Worm (Caenorhabditis elegans) whole organism, early embryonic: Measurements from ENCODE around the gene C16A11.5.

Experiments used
- B0310.2 ChIP-seq: sonication (generic microtip); optimal IDR thresholded peaks from 2 replicates; lab custom pipeline; 2016; ENCODE audit warnings: mild to moderate bottlenecking, missing genetic modification characterization, missing compliant biosample characterization
- F13C5.2 ChIP-seq: sonication (generic microtip); optimal IDR thresholded peaks from 2 replicates; lab custom pipeline; 2017; ENCODE audit warnings: mild to moderate bottlenecking, missing genetic modification characterization, inconsistent platforms, missing compliant biosample characterization
- aly-1 ChIP-seq: sonication (generic microtip); optimal IDR thresholded peaks from 2 replicates; lab custom pipeline; 2016; ENCODE audit warnings: missing genetic modification characterization, missing compliant biosample characterization
- ama-1 ChIP-seq: fragments of 150-350 bp; optimal IDR thresholded peaks from 2 replicates; lab custom pipeline; 2014
- ceh-13 ChIP-seq: fragments of 200-800 bp; sonication (Bioruptor generic); optimal IDR thresholded peaks from 2 replicates; lab custom pipeline; 2018; ENCODE audit warnings: mild to moderate bottlenecking, missing genetic modification characterization, missing compliant biosample characterization
- ceh-36 ChIP-seq: sonication (generic microtip); optimal IDR thresholded peaks from 2 replicates; lab custom pipeline; 2016; ENCODE audit warnings: missing genetic modification characterization, inconsistent platforms, missing compliant biosample characterization
- ets-7 ChIP-seq: sonication (generic microtip); optimal IDR thresholded peaks from 2 replicates; lab custom pipeline; 2016; ENCODE audit warnings: missing genotype, missing genetic modification characterization, missing compliant biosample characterization
- flt-1 ChIP-seq: fragments of 200-800 bp; sonication (Bioruptor generic); IDR thresholded peaks from 2 replicates; pipeline ENCODE4 v1.3.6; 2022; ENCODE audit warnings: missing genetic modification characterization, missing compliant biosample characterization
- hmbx-1 ChIP-seq: sonication (generic microtip); optimal IDR thresholded peaks from 2 replicates; lab custom pipeline; 2016; ENCODE audit warnings: mild to moderate bottlenecking, missing genetic modification characterization, missing compliant biosample characterization
- hmg-4 ChIP-seq: fragments of 200-800 bp; sonication (Bioruptor generic); optimal IDR thresholded peaks from 2 replicates; lab custom pipeline; 2018; ENCODE audit warnings: mild to moderate bottlenecking, missing genetic modification characterization, missing compliant biosample characterization
- hnd-1 ChIP-seq: sonication (generic microtip); optimal IDR thresholded peaks from 2 replicates; lab custom pipeline; 2016; ENCODE audit warnings: missing genetic modification characterization, missing compliant biosample characterization
- pes-1 ChIP-seq: fragments of 200-800 bp; sonication (Bioruptor generic); IDR thresholded peaks from 2 replicates; pipeline ENCODE4 v1.3.6; 2022; ENCODE audit warnings: missing genetic modification reagents, missing genetic modification characterization, missing compliant biosample characterization
- scrt-1 ChIP-seq: fragments of 200-800 bp; sonication (Bioruptor generic); IDR thresholded peaks from 2 replicates; pipeline ENCODE4 v1.3.6; 2022; ENCODE audit warnings: missing genetic modification characterization, missing compliant biosample characterization
- sea-1 ChIP-seq: fragments of 200-800 bp; sonication (Bioruptor generic); conservative IDR thresholded peaks from 2 replicates; pipeline ENCODE4 v1.3.6; 2022; ENCODE audit warnings: missing genetic modification characterization, missing compliant biosample characterization
- tbx-11 ChIP-seq: fragments of 200-800 bp; sonication (Bioruptor generic); IDR thresholded peaks from 2 replicates; pipeline ENCODE4 v1.3.6; 2022; ENCODE audit warnings: missing genetic modification characterization, missing compliant biosample characterization
- tbx-37 ChIP-seq: fragments of 200-800 bp; sonication (Bioruptor generic); conservative IDR thresholded peaks from 2 replicates; pipeline ENCODE4 v1.3.6; 2022; ENCODE audit warnings: missing genetic modification reagents, missing genetic modification characterization, missing compliant biosample characterization
- tra-4 ChIP-seq: sonication (generic microtip); optimal IDR thresholded peaks from 2 replicates; lab custom pipeline; 2017; ENCODE audit warnings: missing genetic modification characterization, missing compliant biosample characterization

Gene C16A11.5

DNA sequence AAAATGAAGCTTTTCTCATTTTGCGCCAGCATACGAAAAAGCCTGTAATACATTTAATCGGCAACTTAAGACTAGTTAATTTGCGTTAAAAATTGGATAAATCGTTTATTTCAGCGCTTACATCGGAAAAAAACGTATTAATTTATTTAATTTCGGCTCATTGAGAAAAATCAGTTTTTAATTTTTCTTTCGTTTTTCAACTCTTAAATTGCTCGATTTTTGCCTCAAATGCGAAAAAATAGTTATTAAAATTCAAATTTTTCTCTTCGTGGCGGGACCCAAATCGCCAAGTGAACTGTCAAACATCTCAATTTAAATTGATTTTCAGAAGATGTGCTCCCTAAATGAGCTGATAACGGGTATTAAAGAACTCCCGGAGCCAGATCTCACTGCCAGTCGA, at the start of gene C16A11.5:
Gene C16A11.5 (plus strand): TSS at position 323 of the 400 bp plus-strand sequence.
- no peak for TF ChIP-seq tbx-11
- no peak for TF ChIP-seq scrt-1
- TF ChIP-seq flt-1 (GFP tag; lab: Robert Waterston, UW): no peak
- no peak for TF ChIP-seq tra-4 (tag; lab: Kevin White, UChicago)
- no peak for TF ChIP-seq F13C5.2 (tag; lab: Kevin White, UChicago)
- no peak for TF ChIP-seq sea-1

DNA sequence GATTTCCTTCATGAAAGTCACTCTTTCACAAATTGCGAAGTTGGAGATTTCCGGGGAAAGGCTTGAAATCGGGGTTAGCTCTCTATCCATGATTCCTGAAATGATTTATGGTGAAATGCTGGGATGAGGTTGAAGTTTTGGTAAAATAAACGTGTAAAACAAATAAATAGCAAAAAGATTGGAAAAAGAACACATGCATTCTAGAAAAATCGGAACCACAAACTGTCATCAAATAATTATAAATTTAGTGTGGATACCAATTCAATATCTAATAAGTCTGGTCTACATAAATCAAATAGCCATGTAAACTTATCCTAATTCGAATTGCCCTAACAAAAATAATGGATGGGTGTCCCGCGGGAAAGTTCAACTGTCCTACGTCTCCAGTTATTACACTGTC, 49.7 kb upstream of the C16A11.5 start, which contains the start of gene R03H10.6:
Gene R03H10.6 (minus strand): TSS at position 101 of the 400 bp plus-strand sequence.
- TF ChIP-seq pes-1 (GFP tag; lab: Robert Waterston, UW) (no peak), hmg-4 (GFP tag; lab: Kevin White, UChicago) (no peak), F13C5.2 (tag; lab: Kevin White, UChicago) (no peak), hnd-1 (tag; lab: Kevin White, UChicago) (no peak), hmbx-1 (tag; lab: Kevin White, UChicago) (no peak), ets-7 (tag; lab: Kevin White, UChicago) (no peak)

DNA sequence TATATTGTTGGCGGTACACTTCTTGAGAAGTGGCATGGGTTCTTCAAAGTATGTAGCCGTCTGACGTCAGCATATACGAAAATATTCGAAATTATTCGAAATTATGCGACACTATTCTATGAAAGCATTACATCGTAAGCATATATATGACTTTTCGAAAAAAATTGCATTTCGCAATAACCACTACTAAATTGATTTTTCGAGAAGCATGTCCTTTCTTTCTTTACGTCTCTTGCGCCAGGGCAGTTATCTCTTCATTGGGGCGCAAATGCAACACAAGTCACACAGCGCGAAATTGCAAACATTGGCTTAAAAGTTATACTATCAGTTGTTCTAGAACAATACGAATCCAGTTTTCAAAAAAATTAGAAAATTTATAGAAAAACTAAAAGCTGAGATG, 49.3 kb upstream of the C16A11.5 start:
- TF ChIP-seq sea-1: no peak

DNA sequence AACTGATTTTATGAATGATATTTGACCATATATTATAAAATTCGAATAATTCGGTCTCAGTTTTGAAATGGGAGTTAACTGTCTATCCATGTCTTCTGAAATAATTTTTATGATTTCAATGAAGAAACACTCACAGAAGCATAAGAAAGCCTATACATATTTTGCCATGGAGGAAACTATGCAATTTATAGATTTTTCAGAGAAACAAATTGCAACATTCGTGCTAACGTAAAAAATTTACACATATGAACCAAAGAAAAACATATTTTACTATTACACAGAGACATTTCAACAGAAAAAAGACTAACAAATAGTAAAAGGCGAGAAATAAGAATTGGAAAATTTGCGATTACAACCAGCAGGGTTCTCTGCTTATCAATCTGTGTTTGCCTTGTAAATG, 44.3 kb upstream of the C16A11.5 start, which contains the start of gene R03H10.7:
Gene R03H10.7 (minus strand): TSS at position 101 of the 400 bp plus-strand sequence.
- TF ChIP-seq flt-1 (GFP tag; lab: Robert Waterston, UW): no peak
- TF ChIP-seq tra-4 (tag; lab: Kevin White, UChicago): no peak

DNA sequence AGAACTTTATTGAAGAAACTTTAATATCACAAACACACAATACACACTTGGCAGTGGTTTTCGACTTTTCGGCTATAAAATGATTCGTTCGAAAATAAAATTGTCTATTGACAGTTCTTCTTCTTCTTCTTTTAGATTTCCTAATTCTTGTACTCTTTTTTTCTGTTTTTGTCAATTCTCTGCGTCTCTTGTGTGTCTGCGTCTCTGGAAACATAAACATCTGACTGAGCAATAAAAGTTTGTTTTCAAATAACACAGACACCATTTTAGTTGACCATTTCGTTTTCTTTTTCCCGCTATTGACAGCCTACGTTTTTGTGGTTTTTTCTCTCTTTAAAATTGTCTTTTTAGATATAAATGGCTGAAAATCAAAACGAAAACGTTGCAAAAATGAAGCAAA, 43.2 kb upstream of the C16A11.5 start, which contains the start of gene R03H10.1:
Gene R03H10.1 (plus strand): TSS at position 352 of the 400 bp plus-strand sequence.
- no peak for TF ChIP-seq ama-1
- no peak for TF ChIP-seq hmbx-1 (tag; lab: Kevin White, UChicago)
- no peak for TF ChIP-seq ceh-13 (GFP tag; lab: Kevin White, UChicago)
- no peak for TF ChIP-seq tbx-37 (GFP tag; lab: Robert Waterston, UW)
- no peak for TF ChIP-seq scrt-1
- no peak for TF ChIP-seq tbx-11
- no peak for TF ChIP-seq hnd-1 (tag; lab: Kevin White, UChicago)
- no peak for TF ChIP-seq sea-1
- TF ChIP-seq hmg-4 (GFP tag; lab: Kevin White, UChicago): no peak
- TF ChIP-seq pes-1 (GFP tag; lab: Robert Waterston, UW): no peak
- no peak for TF ChIP-seq flt-1 (GFP tag; lab: Robert Waterston, UW)
- TF ChIP-seq ceh-36 (tag; lab: Kevin White, UChicago): no peak
- TF ChIP-seq tra-4 (tag; lab: Kevin White, UChicago): no peak
- TF ChIP-seq B0310.2: no peak
- no peak for TF ChIP-seq aly-1 (tag; lab: Kevin White, UChicago)
- no peak for TF ChIP-seq F13C5.2 (tag; lab: Kevin White, UChicago)
- TF ChIP-seq ets-7 (tag; lab: Kevin White, UChicago): no peak

DNA sequence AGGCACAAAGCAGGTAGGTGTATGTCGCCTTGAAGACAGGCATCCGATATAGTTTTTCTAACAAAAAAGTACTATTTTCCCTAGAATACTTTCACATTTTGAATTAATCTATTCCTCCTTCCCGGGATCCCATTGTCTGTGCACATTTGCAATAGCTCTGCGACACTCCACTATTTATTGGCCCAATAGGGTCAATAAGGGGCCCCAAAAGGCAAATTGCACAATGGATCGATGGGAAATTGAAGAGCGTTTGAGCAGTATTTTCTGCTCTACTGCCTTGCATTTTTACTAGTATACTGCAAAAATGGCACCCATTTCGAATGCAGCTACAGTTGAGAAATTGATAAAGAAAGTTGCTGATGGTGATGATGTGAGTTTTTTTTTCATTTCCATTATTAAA, 40.7 kb upstream of the C16A11.5 start, which contains the start of gene R03H10.11:
Gene R03H10.11 (plus strand): TSS at position 301 of the 400 bp plus-strand sequence.
- no peak for TF ChIP-seq hnd-1 (tag; lab: Kevin White, UChicago)
- TF ChIP-seq hmg-4 (GFP tag; lab: Kevin White, UChicago): no peak
- TF ChIP-seq B0310.2: no peak
- TF ChIP-seq ceh-13 (GFP tag; lab: Kevin White, UChicago): no peak

DNA sequence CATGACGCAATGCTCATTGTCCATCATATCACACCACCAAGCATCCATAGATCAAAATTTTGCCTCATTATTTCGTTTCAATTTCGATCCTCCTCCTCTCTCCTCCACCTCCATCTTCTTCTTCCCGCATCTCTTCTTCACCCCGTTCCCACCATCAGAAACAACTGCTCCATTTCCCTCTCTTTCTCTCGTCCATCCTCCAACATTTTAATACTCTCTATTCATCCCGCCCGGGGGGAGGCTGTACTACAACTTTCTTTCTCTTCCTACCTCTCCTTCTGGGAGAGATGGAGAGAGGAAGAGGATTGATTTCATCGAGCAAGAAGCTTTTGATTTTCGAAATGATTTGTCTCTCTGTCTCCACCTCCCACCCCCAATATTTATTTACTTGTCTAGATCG, 39.1 kb upstream of the C16A11.5 start:
- TF ChIP-seq ceh-13 (GFP tag; lab: Kevin White, UChicago) (no peak), tra-4 (tag; lab: Kevin White, UChicago) (no peak), hmg-4 (GFP tag; lab: Kevin White, UChicago) (no peak), flt-1 (GFP tag; lab: Robert Waterston, UW) (no peak), ama-1 (no peak), ceh-36 (tag; lab: Kevin White, UChicago) (no peak), B0310.2 (no peak), hmbx-1 (tag; lab: Kevin White, UChicago) (no peak), aly-1 (tag; lab: Kevin White, UChicago) (no peak), tbx-11 (no peak), F13C5.2 (tag; lab: Kevin White, UChicago) (no peak), sea-1 (no peak), hnd-1 (tag; lab: Kevin White, UChicago) (no peak), tbx-37 (GFP tag; lab: Robert Waterston, UW) (no peak), scrt-1 (no peak), ets-7 (tag; lab: Kevin White, UChicago) (no peak), pes-1 (GFP tag; lab: Robert Waterston, UW) (no peak)

DNA sequence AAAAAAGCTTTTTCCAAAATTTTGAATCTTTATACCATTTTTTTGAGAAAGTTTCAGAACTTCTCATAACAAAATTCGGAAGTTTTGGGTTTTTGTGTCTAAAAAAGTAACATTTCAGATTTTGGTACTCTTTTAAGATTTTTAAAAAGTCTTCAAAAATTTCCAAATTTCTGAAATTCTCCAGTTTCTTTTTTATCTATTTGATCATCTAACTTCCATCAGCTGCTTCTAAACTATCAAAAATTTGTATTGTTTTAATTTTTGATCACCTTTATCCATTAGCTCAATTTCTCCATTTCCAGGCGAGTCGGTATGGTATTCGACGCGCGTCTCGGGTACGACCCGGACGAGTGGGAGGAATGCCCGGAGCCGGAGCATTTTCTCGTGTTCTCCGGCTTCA, 36.7 kb upstream of the C16A11.5 start, which contains the start of gene cpna-1:
Gene cpna-1 (plus strand): TSS at position 301 of the 400 bp plus-strand sequence.
- TF ChIP-seq ceh-36 (tag; lab: Kevin White, UChicago) (no peak), sea-1 (no peak), hnd-1 (tag; lab: Kevin White, UChicago) (no peak), scrt-1 (no peak), hmbx-1 (tag; lab: Kevin White, UChicago) (no peak), tbx-11 (no peak), tra-4 (tag; lab: Kevin White, UChicago) (no peak), hmg-4 (GFP tag; lab: Kevin White, UChicago) (no peak), B0310.2 (no peak), ama-1 (no peak), flt-1 (GFP tag; lab: Robert Waterston, UW) (no peak), tbx-37 (GFP tag; lab: Robert Waterston, UW) (no peak), aly-1 (tag; lab: Kevin White, UChicago) (no peak), ceh-13 (GFP tag; lab: Kevin White, UChicago) (no peak), pes-1 (GFP tag; lab: Robert Waterston, UW) (no peak), F13C5.2 (tag; lab: Kevin White, UChicago) (no peak), ets-7 (tag; lab: Kevin White, UChicago) (no peak)
